Worm (Caenorhabditis elegans): Measurements from ENCODE around the gene K10H10.5.
A peak's percentile ranks its signal among the peaks of the same experiment; 100 is the strongest.

K10H10.5 gene

ce11 chrII:14527104-14527503, 25.6 kb downstream of the K10H10.5 start:
- no peak for TF ChIP-seq unc-120 (tag; optimal IDR thresholded peaks at IDR 0.05; ENCODE audit: poor library complexity, severe bottlenecking)
- no peak for TF ChIP-seq elt-3 (tag; optimal IDR thresholded peaks at IDR 0.05)
- no peak for TF ChIP-seq cnd-1 (tag; optimal IDR thresholded peaks at IDR 0.05)
- TF ChIP-seq pha-4 (tag; optimal IDR thresholded peaks at IDR 0.05), result no peak
- no peak for TF ChIP-seq sem-2 (GFP tag; optimal IDR thresholded peaks at IDR 0.05)
- no peak for TF ChIP-seq lin-13 (tag; optimal IDR thresholded peaks at IDR 0.05)
- no peak for TF ChIP-seq sptf-1 (tag; optimal IDR thresholded peaks at IDR 0.05)
- TF ChIP-seq nhr-12 (tag; optimal IDR thresholded peaks at IDR 0.05), result no peak
- TF ChIP-seq ces-1 (GFP tag; optimal IDR thresholded peaks at IDR 0.05), result no peak
- TF ChIP-seq hlh-1 (tag; optimal IDR thresholded peaks at IDR 0.05), result no peak
- TF ChIP-seq drap-1 (GFP tag; optimal IDR thresholded peaks at IDR 0.05), result no peak
- no peak for TF ChIP-seq mab-5 (tag; optimal IDR thresholded peaks at IDR 0.05)
- no peak for TF ChIP-seq ceh-43 (GFP tag; optimal IDR thresholded peaks at IDR 0.05)
- no peak for TF ChIP-seq mep-1 (tag; optimal IDR thresholded peaks at IDR 0.05)
- TF ChIP-seq mls-2 (tag; optimal IDR thresholded peaks at IDR 0.05), result no peak
- TF ChIP-seq M03D4.4 (tag; optimal IDR thresholded peaks at IDR 0.05), result no peak
- no peak for TF ChIP-seq tbx-8 (GFP tag; optimal IDR thresholded peaks at IDR 0.05)
- TF ChIP-seq ztf-11 (tag; optimal IDR thresholded peaks at IDR 0.05), result no peak

ce11 chrII:14528233-14528802, 26.8 kb downstream of the K10H10.5 start, which contains the start of the genes F57C2.5 and spat-1:
Gene F57C2.5 (minus strand): TSS chrII:14528239.
Gene spat-1 (plus strand): TSS chrII:14528752.
- TF ChIP-seq ces-1 (GFP tag; optimal IDR thresholded peaks at IDR 0.05) (peak; percentile 87), pha-4 (tag; optimal IDR thresholded peaks at IDR 0.05) (no peak), ceh-39 (tag; optimal IDR thresholded peaks at IDR 0.05) (no peak), mab-5 (tag; optimal IDR thresholded peaks at IDR 0.05) (no peak), nhr-2 (tag; optimal IDR thresholded peaks at IDR 0.05) (no peak), nhr-12 (tag; optimal IDR thresholded peaks at IDR 0.05) (no peak), unc-62 (GFP tag; optimal IDR thresholded peaks at IDR 0.05) (no peak), snpc-4 (tag; optimal IDR thresholded peaks at IDR 0.05) (no peak), lsy-2 (tag; optimal IDR thresholded peaks at IDR 0.05) (peak; percentile 95), sptf-1 (tag; optimal IDR thresholded peaks at IDR 0.05) (peak; percentile 83), sem-2 (GFP tag; optimal IDR thresholded peaks at IDR 0.05) (no peak), blmp-1 (tag; optimal IDR thresholded peaks at IDR 0.05) (no peak), flh-1 (GFP tag; optimal IDR thresholded peaks at IDR 0.05) (no peak), hlh-1 (tag; optimal IDR thresholded peaks at IDR 0.05) (no peak), elt-1 (tag; optimal IDR thresholded peaks at IDR 0.05; ENCODE audit: borderline replicate concordance, insufficient read depth) (no peak), nhr-76 (tag; optimal IDR thresholded peaks at IDR 0.05) (no peak), drap-1 (GFP tag; optimal IDR thresholded peaks at IDR 0.05) (peak; percentile 51), elt-3 (tag; optimal IDR thresholded peaks at IDR 0.05) (no peak), tbx-8 (GFP tag; optimal IDR thresholded peaks at IDR 0.05) (no peak), unc-120 (tag; optimal IDR thresholded peaks at IDR 0.05; ENCODE audit: poor library complexity, severe bottlenecking) (peak; percentile 31), mls-2 (tag; optimal IDR thresholded peaks at IDR 0.05) (peak; percentile 32), nhr-237 (tag; optimal IDR thresholded peaks at IDR 0.05) (peak; percentile 61), zip-8 (tag; optimal IDR thresholded peaks at IDR 0.05) (no peak), cnd-1 (tag; optimal IDR thresholded peaks at IDR 0.05) (no peak), ceh-83 (GFP tag; optimal IDR thresholded peaks at IDR 0.05) (no peak), ztf-11 (tag; optimal IDR thresholded peaks at IDR 0.05) (no peak), bed-3 (GFP tag; optimal IDR thresholded peaks at IDR 0.05) (peak; percentile 31), unc-39 (tag; optimal IDR thresholded peaks at IDR 0.05) (no peak), ham-2 (GFP tag; optimal IDR thresholded peaks at IDR 0.05) (no peak), ceh-43 (GFP tag; optimal IDR thresholded peaks at IDR 0.05) (peak; percentile 85), M03D4.4 (tag; optimal IDR thresholded peaks at IDR 0.05) (peak; percentile 40), mep-1 (tag; optimal IDR thresholded peaks at IDR 0.05) (peak; percentile 20), lin-13 (tag; optimal IDR thresholded peaks at IDR 0.05) (peak; percentile 54), nhr-28 (tag; optimal IDR thresholded peaks at IDR 0.05) (no peak), lin-32 (GFP tag; optimal IDR thresholded peaks at IDR 0.05) (peak; percentile 49)

ce11 chrII:14534000-14534399, 32.5 kb downstream of the K10H10.5 start, which contains the start of gene C04H5.1:
Gene C04H5.1 (plus strand): TSS chrII:14534300.
- TF ChIP-seq nhr-28 (tag; optimal IDR thresholded peaks at IDR 0.05) (no peak), ztf-11 (tag; optimal IDR thresholded peaks at IDR 0.05) (no peak), hlh-1 (tag; optimal IDR thresholded peaks at IDR 0.05) (no peak), lin-13 (tag; optimal IDR thresholded peaks at IDR 0.05) (no peak), pha-4 (tag; optimal IDR thresholded peaks at IDR 0.05) (no peak), ces-1 (GFP tag; optimal IDR thresholded peaks at IDR 0.05) (no peak)
